Worm (Caenorhabditis elegans) whole organism, L4/young adult: ENCODE results near the gene mig-21.

Experiments
- dao-5 ChIP-seq: sonication (generic microtip); optimal IDR thresholded peaks from 2 replicates; lab custom pipeline; 2016; ENCODE audit warnings: missing genotype, missing genetic modification characterization, moderate library complexity, missing compliant biosample characterization
- him-1 ChIP-seq: sonication (generic microtip); optimal IDR thresholded peaks from 2 replicates; lab custom pipeline; 2016; ENCODE audit warnings: missing genotype, missing genetic modification reagents, missing genetic modification characterization, missing compliant biosample characterization

DNA sequence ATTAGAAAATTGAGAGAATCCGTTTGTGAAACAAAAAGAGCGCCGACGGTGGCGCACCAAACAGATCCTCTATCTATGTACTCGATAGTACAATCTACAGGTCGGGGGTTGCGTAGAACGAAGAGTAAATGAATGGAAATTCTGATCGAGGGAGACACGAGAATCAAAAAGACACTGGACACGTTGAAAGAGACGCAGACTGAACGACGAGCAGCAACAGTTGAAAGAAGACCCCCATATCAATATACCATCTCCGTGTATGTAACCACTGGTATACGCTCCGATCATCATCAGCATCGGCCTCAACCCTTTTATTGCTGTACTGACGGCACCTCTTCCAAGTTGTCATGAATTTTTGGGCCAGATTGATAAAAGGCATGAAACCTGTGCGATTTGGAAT, 41.9 kb downstream of the mig-21 start:
- no peak for TF ChIP-seq dao-5 (tag; lab: Kevin White, UChicago)
- no peak for TF ChIP-seq him-1 (tag; lab: Kevin White, UChicago)
